In genomic region chrV:13406032-13406431, ce11 we compare ENCODE assay signal across 4 worm cellular contexts.
TF ChIP-seq lines count a peak whose summit lies in the region.

Gene cutl-1, minus strand, starts transcription at chrV:13406114.

TF ChIP-seq in whole organism, L3 larva, 47 proteins besides CTCF, POLR2A, EP300 and RAD21:
- TF ChIP-seq pha-4 (tag; optimal IDR thresholded peaks at IDR 0.05; lab: Kevin White, UChicago) (peak; percentile 10), ceh-82 (tag; optimal IDR thresholded peaks at IDR 0.05; lab: Kevin White, UChicago) (no peak)

TF ChIP-seq in whole organism, L4 larva, 104 proteins besides CTCF, POLR2A, EP300 and RAD21:
- peak in 1 of 2 experiments; percentile 15 for TF ChIP-seq lsy-2 (tag; optimal IDR thresholded peaks at IDR 0.05; lab: Kevin White, UChicago)
- peak; percentile 94 for TF ChIP-seq Y48G9A.11 (GFP tag; IDR thresholded peaks at IDR 0.05; lab: Robert Waterston, UW)
- no peak for TF ChIP-seq dve-1 (tag; optimal IDR thresholded peaks at IDR 0.05; lab: Kevin White, UChicago; ENCODE audit: insufficient read depth)
- no peak for TF ChIP-seq fkh-10 (GFP tag; optimal IDR thresholded peaks at IDR 0.05; lab: Kevin White, UChicago)
- TF ChIP-seq fos-1 (tag; optimal IDR thresholded peaks at IDR 0.05; lab: Kevin White, UChicago), result no peak
- peak; percentile 74 for TF ChIP-seq T20F7.1 (GFP tag; optimal IDR thresholded peaks at IDR 0.05; lab: Kevin White, UChicago)

TF ChIP-seq in whole organism, mixed stage, embryonic, 35 proteins besides CTCF, POLR2A, EP300 and RAD21:
- TF ChIP-seq ces-1 (GFP tag; optimal IDR thresholded peaks at IDR 0.05; lab: Kevin White, UChicago), result no peak
- TF ChIP-seq lsy-2 (tag; optimal IDR thresholded peaks at IDR 0.05; lab: Kevin White, UChicago), result peak; percentile 4

TF ChIP-seq in whole organism, young adult, 124 proteins besides CTCF, POLR2A, EP300 and RAD21:
- TF ChIP-seq gei-17 (GFP tag; optimal IDR thresholded peaks at IDR 0.05; lab: Kevin White, UChicago) (no peak), ztf-22 (GFP tag; optimal IDR thresholded peaks at IDR 0.05; lab: Kevin White, UChicago) (no peak), sdz-38 (tag; optimal IDR thresholded peaks at IDR 0.05; lab: Kevin White, UChicago) (no peak), ztf-28 (GFP tag; IDR thresholded peaks at IDR 0.05; lab: Robert Waterston, UW) (no peak), bed-1 (GFP tag; IDR thresholded peaks at IDR 0.05; lab: Robert Waterston, UW) (no peak), attf-6 (GFP tag; IDR thresholded peaks at IDR 0.05; lab: Robert Waterston, UW) (no peak), lsy-27 (tag; optimal IDR thresholded peaks at IDR 0.05; lab: Kevin White, UChicago; ENCODE audit: borderline replicate concordance, insufficient read depth) (no peak), ztf-26 (tag; optimal IDR thresholded peaks at IDR 0.05; lab: Kevin White, UChicago) (no peak), B0019.2 (GFP tag; conservative IDR thresholded peaks at IDR 0.05; lab: Robert Waterston, UW) (no peak), ets-4 (GFP tag; optimal IDR thresholded peaks at IDR 0.05; lab: Kevin White, UChicago) (no peak), F52B5.7 (tag; optimal IDR thresholded peaks at IDR 0.05; lab: Kevin White, UChicago) (no peak), pha-4 (tag; optimal IDR thresholded peaks at IDR 0.05; lab: Kevin White, UChicago) (no peak), let-526 (GFP tag; IDR thresholded peaks at IDR 0.05; lab: Robert Waterston, UW) (no peak), egrh-3 (GFP tag; IDR thresholded peaks at IDR 0.05; lab: Robert Waterston, UW) (no peak), snpc-3.4 (tag; optimal IDR thresholded peaks at IDR 0.05; lab: Kevin White, UChicago) (no peak), lsl-1 (GFP tag; optimal IDR thresholded peaks at IDR 0.05; lab: Kevin White, UChicago) (peak; percentile 49), madf-6 (GFP tag; IDR thresholded peaks at IDR 0.05; lab: Robert Waterston, UW) (peak; percentile 73), lir-1 (GFP tag; conservative IDR thresholded peaks at IDR 0.05; lab: Robert Waterston, UW) (no peak), hmg-1.2 (GFP tag; IDR thresholded peaks at IDR 0.05; lab: Robert Waterston, UW) (no peak), lin-40 (tag; optimal IDR thresholded peaks at IDR 0.05; lab: Kevin White, UChicago) (no peak), rec-8 (tag; optimal IDR thresholded peaks at IDR 0.05; lab: Kevin White, UChicago) (no peak), T07F8.4 (tag; optimal IDR thresholded peaks at IDR 0.05; lab: Kevin White, UChicago) (no peak), attf-3 (GFP tag; conservative IDR thresholded peaks at IDR 0.05; lab: Robert Waterston, UW) (peak; percentile 89), xnd-1 (tag; optimal IDR thresholded peaks at IDR 0.05; lab: Kevin White, UChicago) (no peak), madf-8 (GFP tag; conservative IDR thresholded peaks at IDR 0.05; lab: Robert Waterston, UW) (peak; percentile 60), ceh-58 (GFP tag; IDR thresholded peaks at IDR 0.05; lab: Robert Waterston, UW) (no peak), efl-1 (GFP tag; optimal IDR thresholded peaks at IDR 0.05; lab: Kevin White, UChicago) (no peak), aptf-3 (GFP tag; IDR thresholded peaks at IDR 0.05; lab: Robert Waterston, UW) (no peak)
